Worm (Caenorhabditis elegans) whole organism, young adult: Measurements from ENCODE around the gene clec-66.

Source experiments
- F10E7.11 ChIP-seq: sonication (generic microtip); optimal IDR thresholded peaks from 2 replicates; lab custom pipeline; 2017; ENCODE audit warnings: mild to moderate bottlenecking, missing genetic modification characterization, moderate library complexity, missing compliant biosample characterization
- F33H1.4 ChIP-seq: fragments of 200-800 bp; sonication (Bioruptor generic); IDR thresholded peaks from 2 replicates; pipeline ENCODE4 v1.3.6; 2022; ENCODE audit warnings: missing genetic modification reagents, missing genetic modification characterization, missing compliant biosample characterization
- F39B2.1 ChIP-seq: fragments of 200-800 bp; sonication (Bioruptor generic); IDR thresholded peaks from 2 replicates; pipeline ENCODE4 v1.3.6; 2022; ENCODE audit warnings: missing genetic modification reagents, missing genetic modification characterization, missing compliant biosample characterization
- F55B11.4 ChIP-seq: sonication (generic microtip); optimal IDR thresholded peaks from 2 replicates; lab custom pipeline; 2016; ENCODE audit warnings: missing compliant biosample characterization, missing genetic modification characterization, borderline replicate concordance; ENCODE audit not compliant: insufficient read depth
- F57C9.4 ChIP-seq: sonication (generic microtip); optimal IDR thresholded peaks from 2 replicates; lab custom pipeline; 2017; ENCODE audit warnings: mild to moderate bottlenecking, missing genetic modification characterization, missing compliant biosample characterization
- T07F8.4 ChIP-seq: sonication (generic microtip); optimal IDR thresholded peaks from 2 replicates; lab custom pipeline; 2016; ENCODE audit warnings: mild to moderate bottlenecking, missing genetic modification characterization, moderate library complexity, missing compliant biosample characterization
- Y53F4B.3 ChIP-seq: fragments of 200-800 bp; sonication (Bioruptor generic); IDR thresholded peaks from 2 replicates; pipeline ENCODE4 v1.3.6; 2022; ENCODE audit warnings: missing genetic modification reagents, missing genetic modification characterization, missing compliant biosample characterization
- Y56A3A.18 ChIP-seq: fragments of 200-800 bp; sonication (Bioruptor generic); IDR thresholded peaks from 2 replicates; pipeline ENCODE4 v1.3.6; 2022; ENCODE audit warnings: missing genetic modification reagents, missing genetic modification characterization, missing compliant biosample characterization
- Y79H2A.3 ChIP-seq: fragments of 200-800 bp; sonication (Bioruptor generic); conservative IDR thresholded peaks from 2 replicates; pipeline ENCODE4 v1.3.6; 2022; ENCODE audit warnings: missing genetic modification reagents, missing genetic modification characterization, missing compliant biosample characterization
- Y95B8A.8 ChIP-seq: fragments of 200-800 bp; sonication (Bioruptor generic); IDR thresholded peaks from 2 replicates; pipeline ENCODE4 v1.3.6; 2022; ENCODE audit warnings: missing genetic modification reagents, missing genetic modification characterization, missing compliant biosample characterization
- ZK185.1 ChIP-seq: sonication (generic microtip); optimal IDR thresholded peaks from 2 replicates; lab custom pipeline; 2016; ENCODE audit warnings: mild to moderate bottlenecking, missing genetic modification characterization, missing compliant biosample characterization; ENCODE audit not compliant: poor library complexity, severe bottlenecking
- akir-1 ChIP-seq: fragments of 200-800 bp; sonication (Bioruptor generic); optimal IDR thresholded peaks from 2 replicates; lab custom pipeline; 2018; ENCODE audit warnings: mild to moderate bottlenecking, missing genetic modification characterization, moderate library complexity, missing compliant biosample characterization
- atf-7 ChIP-seq: sonication (generic microtip); optimal IDR thresholded peaks from 2 replicates; lab custom pipeline; 2017; ENCODE audit warnings: mild to moderate bottlenecking, missing genetic modification characterization, missing compliant biosample characterization
- attf-3 ChIP-seq: fragments of 200-800 bp; sonication (Bioruptor generic); conservative IDR thresholded peaks from 2 replicates; pipeline ENCODE4 v1.3.6; 2022; ENCODE audit warnings: missing genetic modification reagents, missing genetic modification characterization, missing compliant biosample characterization
- attf-5 ChIP-seq: fragments of 200-800 bp; sonication (Bioruptor generic); optimal IDR thresholded peaks from 2 replicates; lab custom pipeline; 2018; ENCODE audit warnings: mild to moderate bottlenecking, missing genetic modification characterization, missing compliant biosample characterization
- bed-1 ChIP-seq: fragments of 200-800 bp; sonication (Bioruptor generic); IDR thresholded peaks from 2 replicates; pipeline ENCODE4 v1.3.6; 2022; ENCODE audit warnings: missing genetic modification reagents, missing genetic modification characterization, missing compliant biosample characterization
- bed-2 ChIP-seq: fragments of 200-800 bp; sonication (Bioruptor generic); IDR thresholded peaks from 2 replicates; pipeline ENCODE4 v1.3.6; 2022; ENCODE audit warnings: missing genetic modification reagents, missing genetic modification characterization, missing compliant biosample characterization
- cebp-1 ChIP-seq, 2 experiments: fragments of 200-800 bp in 1 of 2; sonication (Bioruptor generic) in 1 of 2; sonication (generic microtip) in 1 of 2; IDR thresholded peaks in 1 of 2; optimal IDR thresholded peaks in 1 of 2; 2 replicates each; pipeline versions ENCODE4 v1.3.6 to Lab custom; 2017 to 2022; ENCODE audit warnings: missing compliant biosample characterization in 2 of 2, missing genetic modification characterization in 2 of 2, mild to moderate bottlenecking in 1 of 2, missing genetic modification reagents in 1 of 2, moderate library complexity in 1 of 2
- cebp-2 ChIP-seq: fragments of 200-800 bp; sonication (Bioruptor generic); IDR thresholded peaks from 2 replicates; pipeline ENCODE4 v1.3.6; 2022; ENCODE audit warnings: missing genetic modification characterization, missing compliant biosample characterization
- ceh-27 ChIP-seq: fragments of 200-800 bp; sonication (Bioruptor generic); optimal IDR thresholded peaks from 2 replicates; lab custom pipeline; 2018; ENCODE audit warnings: mild to moderate bottlenecking, missing genetic modification characterization, moderate library complexity, missing compliant biosample characterization
- ceh-58 ChIP-seq: fragments of 200-800 bp; sonication (Bioruptor generic); IDR thresholded peaks from 2 replicates; pipeline ENCODE4 v1.3.6; 2022; ENCODE audit warnings: missing genetic modification characterization, missing compliant biosample characterization
- chd-7 ChIP-seq: sonication (generic microtip); optimal IDR thresholded peaks from 2 replicates; lab custom pipeline; 2016; ENCODE audit warnings: mild to moderate bottlenecking, missing genetic modification characterization, moderate library complexity, missing compliant biosample characterization
- fkh-3 ChIP-seq: sonication (generic microtip); optimal IDR thresholded peaks from 2 replicates; lab custom pipeline; 2016; ENCODE audit warnings: mild to moderate bottlenecking, missing genetic modification characterization, missing compliant biosample characterization
- hlh-26 ChIP-seq: fragments of 200-800 bp; sonication (Bioruptor generic); conservative IDR thresholded peaks from 2 replicates; pipeline ENCODE4 v1.3.6; 2022; ENCODE audit warnings: missing genetic modification reagents, missing genetic modification characterization, missing compliant biosample characterization
- hmg-1.2 ChIP-seq: fragments of 200-800 bp; sonication (Bioruptor generic); IDR thresholded peaks from 2 replicates; pipeline ENCODE4 v1.3.6; 2022; ENCODE audit warnings: missing genetic modification reagents, missing genetic modification characterization, missing compliant biosample characterization
- let-526 ChIP-seq: fragments of 200-800 bp; sonication (Bioruptor generic); IDR thresholded peaks from 2 replicates; pipeline ENCODE4 v1.3.6; 2022; ENCODE audit warnings: missing genetic modification reagents, missing genetic modification characterization, missing compliant biosample characterization
- lin-35 ChIP-seq, 3 experiments: fragments of 150-350 bp in 2 of 3; sonication (generic microtip) in 1 of 3; optimal IDR thresholded peaks; 2 replicates each; lab custom pipeline; 2014 to 2018; ENCODE audit warnings: missing biosample characterization in 3 of 3, missing genetic modification characterization in 3 of 3, missing genetic modification reagents in 3 of 3
- lsl-1 ChIP-seq: fragments of 200-800 bp; sonication (Bioruptor generic); optimal IDR thresholded peaks from 2 replicates; lab custom pipeline; 2018; ENCODE audit warnings: mild to moderate bottlenecking, missing genetic modification characterization, moderate library complexity, missing compliant biosample characterization
- lsy-27 ChIP-seq: sonication (generic microtip); optimal IDR thresholded peaks from 2 replicates; lab custom pipeline; 2017; ENCODE audit warnings: missing genetic modification characterization, mild to moderate bottlenecking, missing compliant biosample characterization, antibody characterized with exemption, missing genotype, borderline replicate concordance; ENCODE audit not compliant: insufficient read depth
- madf-10 ChIP-seq: sonication (generic microtip); optimal IDR thresholded peaks from 2 replicates; lab custom pipeline; 2016; ENCODE audit warnings: mild to moderate bottlenecking, missing genetic modification characterization, missing compliant biosample characterization
- madf-3 ChIP-seq: fragments of 200-800 bp; sonication (Bioruptor generic); IDR thresholded peaks from 2 replicates; pipeline ENCODE4 v1.3.6; 2022; ENCODE audit warnings: missing genetic modification reagents, missing genetic modification characterization, missing compliant biosample characterization
- madf-8 ChIP-seq: fragments of 200-800 bp; sonication (Bioruptor generic); conservative IDR thresholded peaks from 2 replicates; pipeline ENCODE4 v1.3.6; 2022; ENCODE audit warnings: missing genetic modification reagents, missing genetic modification characterization, missing compliant biosample characterization
- mcd-1 ChIP-seq: fragments of 200-800 bp; sonication (Bioruptor generic); IDR thresholded peaks from 2 replicates; pipeline ENCODE4 v1.3.6; 2022; ENCODE audit warnings: missing genetic modification reagents, missing genetic modification characterization, missing compliant biosample characterization
- mxl-1 ChIP-seq: sonication (generic microtip); optimal IDR thresholded peaks from 2 replicates; lab custom pipeline; 2016; ENCODE audit warnings: missing genetic modification characterization, missing compliant biosample characterization
- nfya-1 ChIP-seq: sonication (generic microtip); optimal IDR thresholded peaks from 2 replicates; lab custom pipeline; 2017; ENCODE audit warnings: antibody characterized with exemption, missing compliant biosample characterization, missing genetic modification characterization, borderline replicate concordance; ENCODE audit not compliant: insufficient read depth
- nfya-2 ChIP-seq: fragments of 200-800 bp; sonication (Bioruptor generic); IDR thresholded peaks from 2 replicates; pipeline ENCODE4 v1.3.6; 2022; ENCODE audit warnings: missing genetic modification reagents, missing genetic modification characterization, missing compliant biosample characterization
- nfyb-1 ChIP-seq: fragments of 200-800 bp; sonication (Bioruptor generic); IDR thresholded peaks from 2 replicates; pipeline ENCODE4 v1.3.6; 2022; ENCODE audit warnings: missing genetic modification reagents, missing genetic modification characterization, missing compliant biosample characterization
- rcor-1 ChIP-seq: fragments of 200-800 bp; sonication (Bioruptor generic); IDR thresholded peaks from 2 replicates; pipeline ENCODE4 v1.3.6; 2022; ENCODE audit warnings: missing genetic modification reagents, missing genetic modification characterization, missing compliant biosample characterization
- rec-8 ChIP-seq, 2 experiments: sonication (generic microtip); optimal IDR thresholded peaks; 2 replicates each; lab custom pipeline; 2016; ENCODE audit warnings: mild to moderate bottlenecking in 2 of 2, missing genetic modification characterization in 2 of 2, missing genetic modification reagents in 2 of 2, missing genotype in 2 of 2, missing biosample characterization in 1 of 2, missing compliant biosample characterization in 1 of 2, moderate library complexity in 1 of 2
- repo-1 ChIP-seq: sonication (generic microtip); optimal IDR thresholded peaks from 2 replicates; lab custom pipeline; 2017; ENCODE audit warnings: mild to moderate bottlenecking, missing genetic modification characterization, missing compliant biosample characterization
- sdz-38 ChIP-seq: sonication (generic microtip); optimal IDR thresholded peaks from 2 replicates; lab custom pipeline; 2016; ENCODE audit warnings: missing genotype, missing genetic modification characterization, missing compliant biosample characterization
- sptf-2 ChIP-seq: fragments of 200-800 bp; sonication (Bioruptor generic); optimal IDR thresholded peaks from 2 replicates; lab custom pipeline; 2018; ENCODE audit warnings: mild to moderate bottlenecking, missing genetic modification characterization, missing compliant biosample characterization
- tbp1 ChIP-seq: fragments of 200-800 bp; sonication (Bioruptor generic); optimal IDR thresholded peaks from 2 replicates; lab custom pipeline; 2018; ENCODE audit warnings: mild to moderate bottlenecking, missing genetic modification characterization, missing compliant biosample characterization
- xnd-1 ChIP-seq: sonication (generic microtip); optimal IDR thresholded peaks from 2 replicates; lab custom pipeline; 2016; ENCODE audit warnings: missing genotype, missing genetic modification reagents, missing genetic modification characterization, missing compliant biosample characterization
- ztf-18 ChIP-seq: sonication (generic microtip); optimal IDR thresholded peaks from 2 replicates; lab custom pipeline; 2016; ENCODE audit warnings: missing genotype, mild to moderate bottlenecking, missing genetic modification characterization, missing compliant biosample characterization
- ztf-26 ChIP-seq: sonication (generic microtip); optimal IDR thresholded peaks from 2 replicates; lab custom pipeline; 2017; ENCODE audit warnings: missing genetic modification characterization, missing compliant biosample characterization

Gene clec-66

ce11 chrII:12944587-12945126, 40.5 kb downstream of the clec-66 start (continued):
- peak; percentile 71 for TF ChIP-seq sdz-38 (tag; lab: Kevin White, UChicago)
- TF ChIP-seq repo-1 (tag; lab: Kevin White, UChicago), result peak; percentile 98
- peak; percentile 86 for TF ChIP-seq F33H1.4 (GFP tag; lab: Robert Waterston, UW)
- TF ChIP-seq lsy-27 (tag; lab: Kevin White, UChicago), result peak; percentile 73
- peak; percentile 92 for TF ChIP-seq fkh-3
- TF ChIP-seq rcor-1 (GFP tag; lab: Robert Waterston, UW), result peak; percentile 91
- TF ChIP-seq tbp1 (GFP tag; lab: Kevin White, UChicago), result peak; percentile 83
- peak; percentile 64; the same call in 1 of the 2 replicates for TF ChIP-seq bed-2 (GFP tag; lab: Robert Waterston, UW)
- TF ChIP-seq attf-3 (GFP tag; lab: Robert Waterston, UW), result peak; percentile 82; the same call in 1 of the 2 replicates
- TF ChIP-seq F55B11.4 (tag; lab: Kevin White, UChicago), result no peak
- TF ChIP-seq rec-8 (tag; optimal IDR thresholded peaks at IDR 0.05; lab: Kevin White, UChicago), result peak; percentile 82 to 98
- TF ChIP-seq atf-7 (tag; lab: Kevin White, UChicago), result peak; percentile 93
- TF ChIP-seq nfya-1 (tag; lab: Kevin White, UChicago), result no peak
- TF ChIP-seq Y56A3A.18 (GFP tag; lab: Robert Waterston, UW), result peak; percentile 97
- peak in 2 of 3 experiments; percentile 63 to 79 for TF ChIP-seq lin-35 (GFP tag; optimal IDR thresholded peaks at IDR 0.05; lab: Kevin White, UChicago)
- peak; percentile 97 for TF ChIP-seq nfyb-1 (GFP tag; lab: Robert Waterston, UW)
- TF ChIP-seq Y95B8A.8 (GFP tag; lab: Robert Waterston, UW), result peak; percentile 96
- TF ChIP-seq ceh-58, result 0 out of 2 replicates have a peak, but pooled peaks have one; percentile 26
- peak; percentile 90 for TF ChIP-seq F57C9.4 (tag; lab: Kevin White, UChicago)
- no peak; the same call in none of the 2 replicates for TF ChIP-seq cebp-1 (GFP tag; IDR thresholded peaks at IDR 0.05; lab: Robert Waterston, UW)
- TF ChIP-seq cebp-1 (tag; optimal IDR thresholded peaks at IDR 0.05; lab: Kevin White, UChicago), result peak; percentile 93
- TF ChIP-seq ZK185.1 (tag; lab: Kevin White, UChicago), result peak; percentile 91
- TF ChIP-seq Y79H2A.3 (GFP tag; lab: Robert Waterston, UW), result peak; percentile 79
- peak; percentile 69 for TF ChIP-seq akir-1 (GFP tag; lab: Kevin White, UChicago)
- TF ChIP-seq mxl-1, result peak; percentile 90
- peak; percentile 96 for TF ChIP-seq ztf-26 (tag; lab: Kevin White, UChicago)
- 0 out of 2 replicates have a peak, but pooled peaks have one; percentile 72 for TF ChIP-seq hlh-26 (GFP tag; lab: Robert Waterston, UW)
- peak; percentile 67 for TF ChIP-seq xnd-1 (tag; lab: Kevin White, UChicago)
- 0 out of 2 replicates have a peak, but pooled peaks have one; percentile 45 for TF ChIP-seq bed-1 (GFP tag; lab: Robert Waterston, UW)
- TF ChIP-seq cebp-2 (GFP tag; lab: Robert Waterston, UW), result peak; percentile 54; the same call in 1 of the 2 replicates
- TF ChIP-seq hmg-1.2 (GFP tag; lab: Robert Waterston, UW), result peak; percentile 99
- peak; percentile 84 for TF ChIP-seq attf-5 (GFP tag; lab: Kevin White, UChicago)
- peak; percentile 68 for TF ChIP-seq madf-3
- no peak for TF ChIP-seq nfya-2 (GFP tag; lab: Robert Waterston, UW)
- peak; percentile 91 for TF ChIP-seq madf-10 (tag; lab: Kevin White, UChicago)
- TF ChIP-seq madf-8, result peak; percentile 73
- peak; percentile 85 for TF ChIP-seq ztf-18 (tag; lab: Kevin White, UChicago)
- 0 out of 2 replicates have a peak, but pooled peaks have one; percentile 78 for TF ChIP-seq F39B2.1 (GFP tag; lab: Robert Waterston, UW)
- TF ChIP-seq chd-7 (tag; lab: Kevin White, UChicago), result peak; percentile 97
- peak; percentile 98 for TF ChIP-seq F10E7.11 (tag; lab: Kevin White, UChicago)
- peak; percentile 95 for TF ChIP-seq mcd-1 (GFP tag; lab: Robert Waterston, UW)
- peak; percentile 73 for TF ChIP-seq let-526
- peak; percentile 93 for TF ChIP-seq sptf-2 (GFP tag; lab: Kevin White, UChicago)
- peak; percentile 87 for TF ChIP-seq T07F8.4 (tag; lab: Kevin White, UChicago)
- peak; percentile 86 for TF ChIP-seq ceh-27 (GFP tag; lab: Kevin White, UChicago)
- peak; percentile 88 for TF ChIP-seq lsl-1 (GFP tag; lab: Kevin White, UChicago)
- peak; percentile 80 for TF ChIP-seq Y53F4B.3 (GFP tag; lab: Robert Waterston, UW)
